Worm (Caenorhabditis elegans) whole organism, young adult: ENCODE data around the gene abcf-2.

Experiments
- B0019.2 ChIP-seq: fragments of 200-800 bp; sonication (Bioruptor generic); conservative IDR thresholded peaks from 2 replicates; pipeline ENCODE4 v1.3.6; 2022; ENCODE audit warnings: missing genetic modification reagents, missing genetic modification characterization, missing compliant biosample characterization
- B0035.1 ChIP-seq: sonication (generic microtip); optimal IDR thresholded peaks from 2 replicates; lab custom pipeline; 2016; ENCODE audit warnings: missing genetic modification characterization, mild to moderate bottlenecking, missing compliant biosample characterization, missing genotype, missing genetic modification reagents
- B0261.1 ChIP-seq: sonication (generic microtip); optimal IDR thresholded peaks from 2 replicates; lab custom pipeline; 2016; ENCODE audit warnings: mild to moderate bottlenecking, missing genetic modification characterization, moderate library complexity, missing compliant biosample characterization
- B0336.3 ChIP-seq: fragments of 200-800 bp; sonication (Bioruptor generic); IDR thresholded peaks from 2 replicates; pipeline ENCODE4 v1.3.6; 2022; ENCODE audit warnings: missing genetic modification characterization, missing compliant biosample characterization
- D2030.7 ChIP-seq: fragments of 200-800 bp; sonication (Bioruptor generic); IDR thresholded peaks from 2 replicates; pipeline ENCODE4 v1.3.6; 2022; ENCODE audit warnings: missing genetic modification reagents, missing genetic modification characterization, missing compliant biosample characterization
- F22D6.2 ChIP-seq: sonication (generic microtip); optimal IDR thresholded peaks from 2 replicates; lab custom pipeline; 2016; ENCODE audit warnings: mild to moderate bottlenecking, missing genetic modification characterization, missing compliant biosample characterization
- F33H1.4 ChIP-seq: fragments of 200-800 bp; sonication (Bioruptor generic); IDR thresholded peaks from 2 replicates; pipeline ENCODE4 v1.3.6; 2022; ENCODE audit warnings: missing genetic modification reagents, missing genetic modification characterization, missing compliant biosample characterization
- F55B11.4 ChIP-seq: sonication (generic microtip); optimal IDR thresholded peaks from 2 replicates; lab custom pipeline; 2016; ENCODE audit warnings: missing compliant biosample characterization, missing genetic modification characterization, borderline replicate concordance; ENCODE audit not compliant: insufficient read depth
- Y53F4B.3 ChIP-seq: fragments of 200-800 bp; sonication (Bioruptor generic); IDR thresholded peaks from 2 replicates; pipeline ENCODE4 v1.3.6; 2022; ENCODE audit warnings: missing genetic modification reagents, missing genetic modification characterization, missing compliant biosample characterization
- Y67H2A.10 ChIP-seq: fragments of 200-800 bp; sonication (Bioruptor generic); conservative IDR thresholded peaks from 2 replicates; pipeline ENCODE4 v1.3.6; 2022; ENCODE audit warnings: missing genetic modification reagents, missing genetic modification characterization, missing compliant biosample characterization
- aptf-2 ChIP-seq: fragments of 200-800 bp; sonication (Bioruptor generic); conservative IDR thresholded peaks from 2 replicates; pipeline ENCODE4 v1.3.6; 2022; ENCODE audit warnings: missing genetic modification reagents, missing genetic modification characterization, missing compliant biosample characterization
- athp-1 ChIP-seq: sonication (generic microtip); optimal IDR thresholded peaks from 2 replicates; lab custom pipeline; 2017; ENCODE audit warnings: mild to moderate bottlenecking, missing genetic modification characterization, missing compliant biosample characterization
- attf-3 ChIP-seq: fragments of 200-800 bp; sonication (Bioruptor generic); conservative IDR thresholded peaks from 2 replicates; pipeline ENCODE4 v1.3.6; 2022; ENCODE audit warnings: missing genetic modification reagents, missing genetic modification characterization, missing compliant biosample characterization
- bed-2 ChIP-seq: fragments of 200-800 bp; sonication (Bioruptor generic); IDR thresholded peaks from 2 replicates; pipeline ENCODE4 v1.3.6; 2022; ENCODE audit warnings: missing genetic modification reagents, missing genetic modification characterization, missing compliant biosample characterization
- ceh-27 ChIP-seq: fragments of 200-800 bp; sonication (Bioruptor generic); optimal IDR thresholded peaks from 2 replicates; lab custom pipeline; 2018; ENCODE audit warnings: mild to moderate bottlenecking, missing genetic modification characterization, moderate library complexity, missing compliant biosample characterization
- ceh-40 ChIP-seq: fragments of 200-800 bp; sonication (Bioruptor generic); IDR thresholded peaks from 2 replicates; pipeline ENCODE4 v1.3.6; 2022; ENCODE audit warnings: missing genetic modification characterization, missing compliant biosample characterization
- ceh-58 ChIP-seq: fragments of 200-800 bp; sonication (Bioruptor generic); IDR thresholded peaks from 2 replicates; pipeline ENCODE4 v1.3.6; 2022; ENCODE audit warnings: missing genetic modification characterization, missing compliant biosample characterization
- ceh-91 ChIP-seq: fragments of 200-800 bp; sonication (Bioruptor generic); IDR thresholded peaks from 2 replicates; pipeline ENCODE4 v1.3.6; 2022; ENCODE audit warnings: missing genetic modification reagents, missing genetic modification characterization, missing compliant biosample characterization
- chd-7 ChIP-seq: sonication (generic microtip); optimal IDR thresholded peaks from 2 replicates; lab custom pipeline; 2016; ENCODE audit warnings: mild to moderate bottlenecking, missing genetic modification characterization, moderate library complexity, missing compliant biosample characterization
- dox-1 ChIP-seq: fragments of 200-800 bp; sonication (Bioruptor generic); IDR thresholded peaks from 2 replicates; pipeline ENCODE4 v1.3.6; 2022; ENCODE audit warnings: missing genetic modification reagents, missing genetic modification characterization, missing compliant biosample characterization
- egl-18 ChIP-seq: fragments of 200-800 bp; sonication (Bioruptor generic); IDR thresholded peaks from 2 replicates; pipeline ENCODE4 v1.3.6; 2022; ENCODE audit warnings: missing genetic modification reagents, missing genetic modification characterization, missing compliant biosample characterization
- ekl-4 ChIP-seq: fragments of 200-800 bp; sonication (Bioruptor generic); IDR thresholded peaks from 2 replicates; pipeline ENCODE4 v1.3.6; 2022; ENCODE audit warnings: missing genetic modification reagents, missing genetic modification characterization, missing compliant biosample characterization
- gei-17 ChIP-seq: fragments of 200-800 bp; sonication (Bioruptor generic); optimal IDR thresholded peaks from 2 replicates; lab custom pipeline; 2018; ENCODE audit warnings: mild to moderate bottlenecking, missing genetic modification characterization, missing compliant biosample characterization
- hlh-12 ChIP-seq: sonication (generic microtip); optimal IDR thresholded peaks from 2 replicates; lab custom pipeline; 2016; ENCODE audit warnings: missing genetic modification characterization, missing compliant biosample characterization
- hmg-1.2 ChIP-seq: fragments of 200-800 bp; sonication (Bioruptor generic); IDR thresholded peaks from 2 replicates; pipeline ENCODE4 v1.3.6; 2022; ENCODE audit warnings: missing genetic modification reagents, missing genetic modification characterization, missing compliant biosample characterization
- hsf-1 ChIP-seq: fragments of 200-800 bp; sonication (Bioruptor generic); IDR thresholded peaks from 2 replicates; pipeline ENCODE4 v1.3.6; 2022; ENCODE audit warnings: missing genetic modification reagents, missing genetic modification characterization, missing compliant biosample characterization
- lin-26 ChIP-seq: fragments of 200-800 bp; sonication (Bioruptor generic); IDR thresholded peaks from 2 replicates; pipeline ENCODE4 v1.3.6; 2022; ENCODE audit warnings: missing genetic modification reagents, missing genetic modification characterization, missing compliant biosample characterization
- lin-35 ChIP-seq, 3 experiments: fragments of 150-350 bp in 2 of 3; sonication (generic microtip) in 1 of 3; optimal IDR thresholded peaks; 2 replicates each; lab custom pipeline; 2014 to 2018; ENCODE audit warnings: missing biosample characterization in 3 of 3, missing genetic modification characterization in 3 of 3, missing genetic modification reagents in 3 of 3
- lin-54 ChIP-seq: fragments of 200-800 bp; sonication (Bioruptor generic); optimal IDR thresholded peaks from 2 replicates; lab custom pipeline; 2018; ENCODE audit warnings: mild to moderate bottlenecking, missing genetic modification characterization, missing compliant biosample characterization
- lsl-1 ChIP-seq: fragments of 200-800 bp; sonication (Bioruptor generic); optimal IDR thresholded peaks from 2 replicates; lab custom pipeline; 2018; ENCODE audit warnings: mild to moderate bottlenecking, missing genetic modification characterization, moderate library complexity, missing compliant biosample characterization
- madf-6 ChIP-seq: fragments of 200-800 bp; sonication (Bioruptor generic); IDR thresholded peaks from 2 replicates; pipeline ENCODE4 v1.3.6; 2022; ENCODE audit warnings: missing genetic modification reagents, missing genetic modification characterization, missing compliant biosample characterization
- madf-8 ChIP-seq: fragments of 200-800 bp; sonication (Bioruptor generic); conservative IDR thresholded peaks from 2 replicates; pipeline ENCODE4 v1.3.6; 2022; ENCODE audit warnings: missing genetic modification reagents, missing genetic modification characterization, missing compliant biosample characterization
- mcd-1 ChIP-seq: fragments of 200-800 bp; sonication (Bioruptor generic); IDR thresholded peaks from 2 replicates; pipeline ENCODE4 v1.3.6; 2022; ENCODE audit warnings: missing genetic modification reagents, missing genetic modification characterization, missing compliant biosample characterization
- nfyb-1 ChIP-seq: fragments of 200-800 bp; sonication (Bioruptor generic); IDR thresholded peaks from 2 replicates; pipeline ENCODE4 v1.3.6; 2022; ENCODE audit warnings: missing genetic modification reagents, missing genetic modification characterization, missing compliant biosample characterization
- nhr-120 ChIP-seq: fragments of 200-800 bp; sonication (Bioruptor generic); IDR thresholded peaks from 2 replicates; pipeline ENCODE4 v1.3.6; 2022; ENCODE audit warnings: missing genetic modification characterization, missing compliant biosample characterization
- nhr-179 ChIP-seq: sonication (generic microtip); optimal IDR thresholded peaks from 2 replicates; lab custom pipeline; 2016; ENCODE audit warnings: mild to moderate bottlenecking, missing genetic modification characterization, missing compliant biosample characterization
- nhr-80 ChIP-seq: sonication (generic microtip); optimal IDR thresholded peaks from 2 replicates; lab custom pipeline; 2016; ENCODE audit warnings: missing genetic modification characterization, missing compliant biosample characterization
- nhr-90 ChIP-seq: sonication (generic microtip); optimal IDR thresholded peaks from 2 replicates; lab custom pipeline; 2016; ENCODE audit warnings: missing genotype, mild to moderate bottlenecking, missing genetic modification characterization, missing compliant biosample characterization
- pbrm-1 ChIP-seq: fragments of 200-800 bp; sonication (Bioruptor generic); IDR thresholded peaks from 2 replicates; pipeline ENCODE4 v1.3.6; 2022; ENCODE audit warnings: missing genetic modification reagents, missing genetic modification characterization, missing compliant biosample characterization
- rcor-1 ChIP-seq: fragments of 200-800 bp; sonication (Bioruptor generic); IDR thresholded peaks from 2 replicates; pipeline ENCODE4 v1.3.6; 2022; ENCODE audit warnings: missing genetic modification reagents, missing genetic modification characterization, missing compliant biosample characterization
- sdz-38 ChIP-seq: sonication (generic microtip); optimal IDR thresholded peaks from 2 replicates; lab custom pipeline; 2016; ENCODE audit warnings: missing genotype, missing genetic modification characterization, missing compliant biosample characterization
- snpc-3.4 ChIP-seq: sonication (generic microtip); optimal IDR thresholded peaks from 2 replicates; lab custom pipeline; 2017; ENCODE audit warnings: missing genetic modification characterization, mild to moderate bottlenecking, missing compliant biosample characterization, antibody characterized with exemption, moderate library complexity, missing genotype, missing genetic modification reagents
- sptf-2 ChIP-seq: fragments of 200-800 bp; sonication (Bioruptor generic); optimal IDR thresholded peaks from 2 replicates; lab custom pipeline; 2018; ENCODE audit warnings: mild to moderate bottlenecking, missing genetic modification characterization, missing compliant biosample characterization
- tbp1 ChIP-seq: fragments of 200-800 bp; sonication (Bioruptor generic); optimal IDR thresholded peaks from 2 replicates; lab custom pipeline; 2018; ENCODE audit warnings: mild to moderate bottlenecking, missing genetic modification characterization, missing compliant biosample characterization
- zfh-2 ChIP-seq: fragments of 200-800 bp; sonication (Bioruptor generic); conservative IDR thresholded peaks from 2 replicates; pipeline ENCODE4 v1.3.6; 2022; ENCODE audit warnings: missing genetic modification reagents, missing genetic modification characterization, missing compliant biosample characterization
- ztf-28 ChIP-seq: fragments of 200-800 bp; sonication (Bioruptor generic); IDR thresholded peaks from 2 replicates; pipeline ENCODE4 v1.3.6; 2022; ENCODE audit warnings: missing genetic modification reagents, missing genetic modification characterization, missing compliant biosample characterization

The abcf-2 gene

ce11 chrIII:13471504-13471903, 9.5 kb upstream of the abcf-2 start, which contains the start of gene pssy-2:
TSS of gene pssy-2 (plus strand) at chrIII:13471804.
- no peak for TF ChIP-seq B0336.3 (GFP tag; lab: Robert Waterston, UW)
- peak; percentile 14 for TF ChIP-seq lsl-1 (GFP tag; lab: Kevin White, UChicago)

- no peak for TF ChIP-seq ceh-91 (GFP tag; lab: Robert Waterston, UW)
- no peak for TF ChIP-seq B0261.1
- no peak for TF ChIP-seq zfh-2 (GFP tag; lab: Robert Waterston, UW)
- TF ChIP-seq aptf-2 (GFP tag; lab: Robert Waterston, UW), result no peak
- TF ChIP-seq F55B11.4 (tag; lab: Kevin White, UChicago), result no peak
- peak; percentile 84 for TF ChIP-seq lin-54 (GFP tag; lab: Kevin White, UChicago)
- no peak for TF ChIP-seq egl-18 (GFP tag; lab: Robert Waterston, UW)
- peak; percentile 75 for TF ChIP-seq F33H1.4 (GFP tag; lab: Robert Waterston, UW)
- no peak for TF ChIP-seq Y53F4B.3 (GFP tag; lab: Robert Waterston, UW)
- TF ChIP-seq Y67H2A.10 (GFP tag; lab: Robert Waterston, UW), result no peak
- peak; percentile 67 for TF ChIP-seq rcor-1 (GFP tag; lab: Robert Waterston, UW)
- TF ChIP-seq snpc-3.4 (tag; lab: Kevin White, UChicago), result peak; percentile 72
- no peak for TF ChIP-seq lin-26
- TF ChIP-seq athp-1 (tag; lab: Kevin White, UChicago), result no peak
- no peak for TF ChIP-seq madf-8
- peak; percentile 30 for TF ChIP-seq gei-17 (GFP tag; lab: Kevin White, UChicago)
- peak; percentile 81 for TF ChIP-seq nfyb-1 (GFP tag; lab: Robert Waterston, UW)
- no peak for TF ChIP-seq bed-2
- TF ChIP-seq sptf-2, result no peak
- TF ChIP-seq chd-7 (tag; lab: Kevin White, UChicago), result no peak
- TF ChIP-seq sdz-38 (tag; lab: Kevin White, UChicago), result no peak
- TF ChIP-seq B0019.2, result no peak
- peak; percentile 86 for TF ChIP-seq ekl-4 (GFP tag; lab: Robert Waterston, UW)
- TF ChIP-seq attf-3 (GFP tag; lab: Robert Waterston, UW), result no peak
- peak in 1 of 3 experiments; percentile 82 for TF ChIP-seq lin-35 (GFP tag; optimal IDR thresholded peaks at IDR 0.05; lab: Kevin White, UChicago)
- TF ChIP-seq ceh-40 (GFP tag; lab: Robert Waterston, UW), result no peak
- TF ChIP-seq ceh-58, result no peak
- peak; percentile 68 for TF ChIP-seq mcd-1 (GFP tag; lab: Robert Waterston, UW)
- peak; percentile 72; the same call in 1 of the 2 replicates for TF ChIP-seq D2030.7 (GFP tag; lab: Robert Waterston, UW)
- no peak for TF ChIP-seq ztf-28 (GFP tag; lab: Robert Waterston, UW)
- TF ChIP-seq nhr-90, result no peak
- peak; percentile 27 for TF ChIP-seq ceh-27 (GFP tag; lab: Kevin White, UChicago)
- peak; percentile 76 for TF ChIP-seq hsf-1
- TF ChIP-seq madf-6 (GFP tag; lab: Robert Waterston, UW), result peak; percentile 66
- no peak for TF ChIP-seq hlh-12 (tag; lab: Kevin White, UChicago)
- TF ChIP-seq nhr-80 (tag; lab: Kevin White, UChicago), result no peak
- TF ChIP-seq nhr-179 (tag; lab: Kevin White, UChicago), result no peak
- TF ChIP-seq pbrm-1 (GFP tag; lab: Robert Waterston, UW), result peak; percentile 77; the same call in 1 of the 2 replicates
- peak; percentile 99 for TF ChIP-seq hmg-1.2 (GFP tag; lab: Robert Waterston, UW)
- peak; percentile 51 for TF ChIP-seq tbp1 (GFP tag; lab: Kevin White, UChicago)
- no peak for TF ChIP-seq B0035.1 (tag; lab: Kevin White, UChicago)
- no peak for TF ChIP-seq nhr-120 (GFP tag; lab: Robert Waterston, UW)
- TF ChIP-seq dox-1 (GFP tag; lab: Robert Waterston, UW), result 0 out of 2 replicates have a peak, but pooled peaks have one; percentile 31
- TF ChIP-seq F22D6.2 (tag; lab: Kevin White, UChicago), result no peak
Observed at ce11 chrIII:13465918-13466592, 4.0 kb upstream of the abcf-2 start, which contains the start of gene cdk-5. TSS of gene cdk-5 (minus strand) at chrIII:13466342.
